Worm (Caenorhabditis elegans): ENCODE measurements around the gene gei-1.
A peak's percentile ranks its signal among the peaks of the same experiment; 100 is the strongest.

Gene gei-1

ce11 chrIII:3382465-3382864, 37.8 kb downstream of the gei-1 start:
- TF ChIP-seq ets-7 (tag; optimal IDR thresholded peaks at IDR 0.05) (no peak), aly-1 (tag; optimal IDR thresholded peaks at IDR 0.05) (no peak), pes-1 (GFP tag; IDR thresholded peaks at IDR 0.05) (no peak), ceh-13 (GFP tag; optimal IDR thresholded peaks at IDR 0.05) (no peak), tra-4 (tag; optimal IDR thresholded peaks at IDR 0.05) (no peak), scrt-1 (GFP tag; IDR thresholded peaks at IDR 0.05) (no peak), hmg-4 (GFP tag; optimal IDR thresholded peaks at IDR 0.05) (no peak), ceh-36 (tag; optimal IDR thresholded peaks at IDR 0.05) (no peak), sea-1 (GFP tag; conservative IDR thresholded peaks at IDR 0.05) (no peak), tbx-37 (GFP tag; conservative IDR thresholded peaks at IDR 0.05) (no peak)

ce11 chrIII:3389426-3390020, 44.9 kb downstream of the gei-1 start, which contains the start of the genes elmd-1 and hecw-1:
elmd-1 (plus strand) TSS chrIII:3389919.
hecw-1 (minus strand) TSS chrIII:3389970.
- no peak; the same call in 1 of the 2 replicates for TF ChIP-seq sea-1 (GFP tag; conservative IDR thresholded peaks at IDR 0.05)
- TF ChIP-seq tra-4 (tag; optimal IDR thresholded peaks at IDR 0.05), result no peak
- peak; percentile 57; the same call in 1 of the 2 replicates for TF ChIP-seq tbx-11 (GFP tag; IDR thresholded peaks at IDR 0.05)
- TF ChIP-seq pes-1 (GFP tag; IDR thresholded peaks at IDR 0.05), result peak; percentile 78
- TF ChIP-seq flt-1 (GFP tag; IDR thresholded peaks at IDR 0.05), result 0 out of 2 replicates have a peak, but pooled peaks have one; percentile 19
- TF ChIP-seq scrt-1 (GFP tag; IDR thresholded peaks at IDR 0.05), result peak; percentile 66
- no peak for TF ChIP-seq hmbx-1 (tag; optimal IDR thresholded peaks at IDR 0.05)
- peak; percentile 58 for TF ChIP-seq hmg-4 (GFP tag; optimal IDR thresholded peaks at IDR 0.05)
- TF ChIP-seq ceh-36 (tag; optimal IDR thresholded peaks at IDR 0.05), result peak; percentile 52

ce11 chrIII:3390144-3390543, 45.5 kb downstream of the gei-1 start:
- no peak for TF ChIP-seq tra-4 (tag; optimal IDR thresholded peaks at IDR 0.05)
- no peak for TF ChIP-seq F13C5.2 (tag; optimal IDR thresholded peaks at IDR 0.05)
- TF ChIP-seq flt-1 (GFP tag; IDR thresholded peaks at IDR 0.05), result no peak
- no peak for TF ChIP-seq hmbx-1 (tag; optimal IDR thresholded peaks at IDR 0.05)
- no peak for TF ChIP-seq sea-1 (GFP tag; conservative IDR thresholded peaks at IDR 0.05)
- TF ChIP-seq tbx-11 (GFP tag; IDR thresholded peaks at IDR 0.05), result no peak
- TF ChIP-seq ets-7 (tag; optimal IDR thresholded peaks at IDR 0.05), result no peak
- TF ChIP-seq pes-1 (GFP tag; IDR thresholded peaks at IDR 0.05), result no peak
- TF ChIP-seq hnd-1 (tag; optimal IDR thresholded peaks at IDR 0.05), result no peak
- TF ChIP-seq ceh-13 (GFP tag; optimal IDR thresholded peaks at IDR 0.05), result no peak
- no peak for TF ChIP-seq scrt-1 (GFP tag; IDR thresholded peaks at IDR 0.05)
- no peak for TF ChIP-seq ceh-36 (tag; optimal IDR thresholded peaks at IDR 0.05)
- TF ChIP-seq tbx-37 (GFP tag; conservative IDR thresholded peaks at IDR 0.05), result no peak
- no peak for TF ChIP-seq aly-1 (tag; optimal IDR thresholded peaks at IDR 0.05)
- TF ChIP-seq ama-1 (optimal IDR thresholded peaks at IDR 0.05), result no peak

- TF ChIP-seq sea-1 (GFP tag; conservative IDR thresholded peaks at IDR 0.05), result no peak
- no peak for TF ChIP-seq tbx-37 (GFP tag; conservative IDR thresholded peaks at IDR 0.05)
- TF ChIP-seq tra-4 (tag; optimal IDR thresholded peaks at IDR 0.05), result no peak
These were observed 49.0 kb downstream of the gei-1 start, which contains the start of gene mlc-4 for ce11 chrIII:3393687-3394086. mlc-4 (minus strand) TSS chrIII:3393787.

ce11 chrIII:3395112-3395511, 50.4 kb downstream of the gei-1 start:
- TF ChIP-seq ceh-13 (GFP tag; optimal IDR thresholded peaks at IDR 0.05) (no peak), tbx-37 (GFP tag; conservative IDR thresholded peaks at IDR 0.05) (no peak)

ce11 chrIII:3395874-3396467, 51.3 kb downstream of the gei-1 start, which contains the start of gene cri-3:
cri-3 (plus strand) TSS chrIII:3396355.
- TF ChIP-seq hnd-1 (tag; optimal IDR thresholded peaks at IDR 0.05), result no peak
- TF ChIP-seq scrt-1 (GFP tag; IDR thresholded peaks at IDR 0.05), result no peak
- no peak for TF ChIP-seq ceh-13 (GFP tag; optimal IDR thresholded peaks at IDR 0.05)
- no peak for TF ChIP-seq tbx-11 (GFP tag; IDR thresholded peaks at IDR 0.05)
- no peak for TF ChIP-seq aly-1 (tag; optimal IDR thresholded peaks at IDR 0.05)
- TF ChIP-seq hmg-4 (GFP tag; optimal IDR thresholded peaks at IDR 0.05), result no peak
- TF ChIP-seq flt-1 (GFP tag; IDR thresholded peaks at IDR 0.05), result no peak
- no peak for TF ChIP-seq ceh-36 (tag; optimal IDR thresholded peaks at IDR 0.05)
- no peak for TF ChIP-seq tra-4 (tag; optimal IDR thresholded peaks at IDR 0.05)
- no peak for TF ChIP-seq F13C5.2 (tag; optimal IDR thresholded peaks at IDR 0.05)
- no peak for TF ChIP-seq ama-1 (optimal IDR thresholded peaks at IDR 0.05)
- no peak for TF ChIP-seq ets-7 (tag; optimal IDR thresholded peaks at IDR 0.05)
- TF ChIP-seq sea-1 (GFP tag; conservative IDR thresholded peaks at IDR 0.05), result no peak

ce11 chrIII:3397678-3398077, 53.0 kb downstream of the gei-1 start, which contains the start of gene clpf-1:
clpf-1 (plus strand) TSS chrIII:3397743.
- TF ChIP-seq scrt-1 (GFP tag; IDR thresholded peaks at IDR 0.05) (no peak), ama-1 (optimal IDR thresholded peaks at IDR 0.05) (no peak), sea-1 (GFP tag; conservative IDR thresholded peaks at IDR 0.05) (no peak), hmbx-1 (tag; optimal IDR thresholded peaks at IDR 0.05) (no peak), tbx-37 (GFP tag; conservative IDR thresholded peaks at IDR 0.05) (no peak), pes-1 (GFP tag; IDR thresholded peaks at IDR 0.05) (no peak), aly-1 (tag; optimal IDR thresholded peaks at IDR 0.05) (no peak), hnd-1 (tag; optimal IDR thresholded peaks at IDR 0.05) (no peak), ets-7 (tag; optimal IDR thresholded peaks at IDR 0.05) (no peak), hmg-4 (GFP tag; optimal IDR thresholded peaks at IDR 0.05) (no peak)

- TF ChIP-seq hnd-1 (tag; optimal IDR thresholded peaks at IDR 0.05) (no peak), pes-1 (GFP tag; IDR thresholded peaks at IDR 0.05) (peak; percentile 40; the same call in 1 of the 2 replicates), ceh-36 (tag; optimal IDR thresholded peaks at IDR 0.05) (no peak)
These were observed 53.8 kb downstream of the gei-1 start for ce11 chrIII:3398485-3398884.
